Fruit fly (Drosophila melanogaster): Measurements from ENCODE around the gene CG1523.

CG1523 gene

DNA sequence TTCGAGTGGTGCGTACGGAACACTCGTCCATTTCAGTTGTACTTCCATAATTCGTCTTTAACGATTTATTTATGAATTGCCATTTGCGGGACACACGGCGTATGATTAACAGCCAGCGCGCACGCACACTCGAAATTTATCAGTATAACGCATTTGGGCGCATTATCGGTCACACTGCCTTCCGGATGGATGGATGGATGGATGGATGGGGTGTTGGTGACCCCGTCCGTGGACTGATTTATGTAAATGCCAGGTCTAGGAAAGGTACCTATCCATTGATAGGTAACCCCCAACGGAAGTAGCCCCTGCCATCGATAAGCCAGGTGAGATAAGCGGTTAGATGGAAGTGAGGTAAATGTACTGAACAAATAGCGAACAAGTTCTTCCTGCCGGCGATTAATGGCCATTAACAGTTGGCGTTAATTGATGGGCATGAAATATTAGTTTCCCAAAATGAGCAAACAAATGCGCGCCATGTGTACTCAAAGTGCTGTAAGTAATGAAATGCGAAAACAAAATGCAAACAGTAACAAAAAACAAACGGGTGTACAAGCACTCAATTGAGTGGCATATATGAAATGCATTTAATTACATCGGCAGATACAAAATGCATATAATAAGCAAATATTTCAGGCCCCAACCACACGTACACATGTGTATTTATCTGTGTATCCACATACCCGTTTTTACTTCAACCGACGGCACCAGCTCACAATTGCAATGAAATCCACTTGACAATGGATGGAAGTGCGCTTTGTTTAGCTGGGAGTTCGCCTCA is 29.4 kb upstream of the CG1523 start:
- TF ChIP-seq CG14711 (tag; optimal IDR thresholded peaks at IDR 0.05) (no peak), Mnt (GFP tag; optimal IDR thresholded peaks at IDR 0.05) (no peak), toe (GFP tag; optimal IDR thresholded peaks at IDR 0.05) (no peak), CG33017 (tag; optimal IDR thresholded peaks at IDR 0.05) (no peak), cic (GFP tag; optimal IDR thresholded peaks at IDR 0.05) (peak; percentile 10), CG7101 (tag; optimal IDR thresholded peaks at IDR 0.05) (no peak), ovo (GFP tag; optimal IDR thresholded peaks at IDR 0.05) (no peak), kay (GFP tag; ENCODE audit: borderline replicate concordance) (no peak), pad (GFP tag; optimal IDR thresholded peaks at IDR 0.05) (no peak), Hr96 (GFP tag; optimal IDR thresholded peaks at IDR 0.05) (no peak), CG5204 (GFP tag; optimal IDR thresholded peaks at IDR 0.05) (no peak), CG1620 (GFP tag; optimal IDR thresholded peaks at IDR 0.05) (no peak), CG11617 (GFP tag; optimal IDR thresholded peaks at IDR 0.05) (no peak), cnc (optimal IDR thresholded peaks at IDR 0.05) (no peak), CG12768 (GFP tag; optimal IDR thresholded peaks at IDR 0.05) (peak; percentile 35), bab1 (GFP tag; optimal IDR thresholded peaks at IDR 0.05) (peak; percentile 48), Clk (GFP tag; optimal IDR thresholded peaks at IDR 0.05) (no peak), Crg-1 (GFP tag; optimal IDR thresholded peaks at IDR 0.05) (no peak), CG7045 (GFP tag; optimal IDR thresholded peaks at IDR 0.05) (no peak), tj (GFP tag; optimal IDR thresholded peaks at IDR 0.05) (peak; percentile 92)

DNA sequence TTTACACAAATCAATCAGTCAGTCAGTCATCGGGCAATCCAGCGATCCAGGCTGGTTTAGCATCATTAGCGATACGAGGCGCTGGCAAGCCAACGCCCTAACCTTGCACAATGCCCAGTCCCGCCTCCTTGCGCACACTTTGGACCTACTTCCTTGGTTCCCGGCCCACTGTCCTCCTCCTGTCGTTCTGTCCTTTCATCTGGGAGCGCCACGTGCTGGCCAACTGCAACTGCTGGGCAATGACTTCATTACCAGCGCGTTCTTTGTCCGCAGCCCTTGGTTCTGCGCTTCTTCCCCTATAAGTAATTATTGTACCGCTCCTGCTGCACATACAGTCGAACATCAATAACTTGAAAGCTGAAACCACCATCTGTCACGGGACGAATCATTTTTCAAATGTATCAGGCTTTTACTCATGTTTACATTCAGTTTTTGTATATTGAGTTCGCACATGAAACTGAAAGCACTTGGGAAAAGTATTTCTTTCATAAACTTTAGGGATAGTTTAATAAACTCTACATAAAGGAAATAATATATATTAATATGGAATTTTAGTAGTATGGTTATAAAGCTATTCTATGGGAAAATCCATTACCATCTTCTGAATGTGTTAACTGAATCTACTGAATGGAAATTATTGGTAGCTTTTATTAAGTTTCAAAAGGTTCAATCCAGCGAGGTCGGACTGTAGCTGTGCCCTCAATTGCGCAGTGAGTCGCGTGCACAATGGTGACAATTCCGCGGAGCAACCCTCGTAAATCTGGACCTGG is 28.3 kb upstream of the CG1523 start:
- no peak for TF ChIP-seq bab1 (GFP tag; optimal IDR thresholded peaks at IDR 0.05)
- TF ChIP-seq Hr96 (GFP tag; optimal IDR thresholded peaks at IDR 0.05) = no peak
- no peak for TF ChIP-seq pad (GFP tag; optimal IDR thresholded peaks at IDR 0.05)
- no peak for TF ChIP-seq CG11617 (GFP tag; optimal IDR thresholded peaks at IDR 0.05)
- no peak for TF ChIP-seq CG1620 (GFP tag; optimal IDR thresholded peaks at IDR 0.05)
- TF ChIP-seq ovo (GFP tag; optimal IDR thresholded peaks at IDR 0.05) = no peak
- TF ChIP-seq Crg-1 (GFP tag; optimal IDR thresholded peaks at IDR 0.05) = no peak
- no peak for TF ChIP-seq Clk (GFP tag; optimal IDR thresholded peaks at IDR 0.05)
- TF ChIP-seq cnc (optimal IDR thresholded peaks at IDR 0.05) = no peak
- TF ChIP-seq tj (GFP tag; optimal IDR thresholded peaks at IDR 0.05) = no peak
- no peak for TF ChIP-seq CG14711 (tag; optimal IDR thresholded peaks at IDR 0.05)
- TF ChIP-seq CG7045 (GFP tag; optimal IDR thresholded peaks at IDR 0.05) = no peak
- no peak for TF ChIP-seq CG33017 (tag; optimal IDR thresholded peaks at IDR 0.05)
- TF ChIP-seq kay (GFP tag; ENCODE audit: borderline replicate concordance) = no peak

DNA sequence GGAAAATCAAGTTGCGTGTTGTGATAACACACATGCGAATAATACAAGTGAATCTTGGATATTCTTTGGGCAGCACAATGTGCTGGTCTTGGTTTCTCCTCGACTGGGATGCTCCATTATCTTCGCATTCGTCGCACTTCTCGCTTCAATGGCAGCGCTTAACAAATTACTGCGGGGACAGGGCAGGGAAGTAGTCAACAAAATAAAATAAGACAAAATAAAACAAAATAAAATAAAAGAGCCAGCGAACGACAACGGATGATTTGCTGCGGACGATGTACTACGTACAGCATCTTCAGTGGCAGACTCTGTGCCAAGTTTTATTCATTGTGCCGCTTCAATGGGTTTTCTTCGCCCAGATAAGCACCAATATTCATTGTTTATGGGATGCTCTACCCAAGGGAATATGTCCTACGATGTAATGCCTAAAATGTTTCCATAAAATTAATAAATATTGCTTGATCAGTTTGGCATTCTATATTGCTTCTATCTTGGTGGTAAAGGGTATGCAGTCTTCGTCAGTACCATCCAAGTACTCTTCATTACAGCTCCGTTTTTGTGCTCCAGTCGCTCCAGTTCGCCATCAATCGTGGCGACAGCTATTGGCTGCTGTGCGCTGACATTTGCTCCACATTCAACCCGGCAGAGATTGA is 27.5 kb upstream of the CG1523 start:
- TF ChIP-seq toe (GFP tag; optimal IDR thresholded peaks at IDR 0.05) (peak; percentile 30), CG5204 (GFP tag; optimal IDR thresholded peaks at IDR 0.05) (no peak), kay (GFP tag; ENCODE audit: borderline replicate concordance) (peak; percentile 26)

DNA sequence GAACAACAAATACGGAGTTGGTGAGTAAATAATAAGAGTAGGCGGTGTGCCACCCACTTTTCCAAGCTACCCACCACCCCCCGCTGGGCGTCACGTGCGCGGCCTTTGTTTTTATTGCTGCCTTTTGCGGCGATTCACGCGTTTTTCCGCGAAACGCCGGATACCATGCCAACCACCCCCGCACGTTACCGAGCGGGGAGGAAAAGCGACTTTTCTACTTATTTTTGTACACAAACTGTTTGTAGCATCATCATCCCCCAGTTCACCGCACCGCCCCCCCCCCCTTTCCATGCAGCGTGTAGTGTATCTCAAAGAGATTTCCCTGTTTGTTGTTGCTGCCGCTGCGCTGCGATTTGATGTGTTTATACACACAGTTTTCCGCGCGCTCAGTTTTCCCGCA is 26.5 kb upstream of the CG1523 start:
- TF ChIP-seq CG1620 (GFP tag; optimal IDR thresholded peaks at IDR 0.05) = no peak
- TF ChIP-seq tj (GFP tag; optimal IDR thresholded peaks at IDR 0.05) = no peak
- TF ChIP-seq CG7101 (tag; optimal IDR thresholded peaks at IDR 0.05) = no peak

- TF ChIP-seq pad (GFP tag; optimal IDR thresholded peaks at IDR 0.05) (no peak), tj (GFP tag; optimal IDR thresholded peaks at IDR 0.05) (peak; percentile 31)
These were observed 26.0 kb upstream of the CG1523 start for dm6 chr3R:28845377-28845876.

- TF ChIP-seq CG12768 (GFP tag; optimal IDR thresholded peaks at IDR 0.05) (peak; percentile 69), cnc (optimal IDR thresholded peaks at IDR 0.05) (no peak), cic (GFP tag; optimal IDR thresholded peaks at IDR 0.05) (peak; percentile 36), CG33017 (tag; optimal IDR thresholded peaks at IDR 0.05) (peak; percentile 1), kay (GFP tag; ENCODE audit: borderline replicate concordance) (no peak), CG7045 (GFP tag; optimal IDR thresholded peaks at IDR 0.05) (peak; percentile 22), CG7101 (tag; optimal IDR thresholded peaks at IDR 0.05) (peak; percentile 36), pad (GFP tag; optimal IDR thresholded peaks at IDR 0.05) (no peak), Crg-1 (GFP tag; optimal IDR thresholded peaks at IDR 0.05) (peak; percentile 9), toe (GFP tag; optimal IDR thresholded peaks at IDR 0.05) (peak; percentile 71), Hr96 (GFP tag; optimal IDR thresholded peaks at IDR 0.05) (no peak), CG14711 (tag; optimal IDR thresholded peaks at IDR 0.05) (peak; percentile 28), tj (GFP tag; optimal IDR thresholded peaks at IDR 0.05) (no peak), Mnt (GFP tag; optimal IDR thresholded peaks at IDR 0.05) (peak; percentile 59), CG5204 (GFP tag; optimal IDR thresholded peaks at IDR 0.05) (peak; percentile 62), CG1620 (GFP tag; optimal IDR thresholded peaks at IDR 0.05) (peak; percentile 1), ovo (GFP tag; optimal IDR thresholded peaks at IDR 0.05) (peak; percentile 64), bab1 (GFP tag; optimal IDR thresholded peaks at IDR 0.05) (peak; percentile 17), CG11617 (GFP tag; optimal IDR thresholded peaks at IDR 0.05) (peak; percentile 37), Clk (GFP tag; optimal IDR thresholded peaks at IDR 0.05) (peak; percentile 6)
These were observed 25.3 kb upstream of the CG1523 start, which contains the start of the genes Apc and spg for dm6 chr3R:28844611-28845376. TSS of gene Apc (minus strand) at chr3R:28844748. TSS of gene spg (plus strand) at chr3R:28845270.
